Fruit fly (Drosophila melanogaster): ENCODE measurements around the gene Gr22f.

Gene Gr22f

DNA sequence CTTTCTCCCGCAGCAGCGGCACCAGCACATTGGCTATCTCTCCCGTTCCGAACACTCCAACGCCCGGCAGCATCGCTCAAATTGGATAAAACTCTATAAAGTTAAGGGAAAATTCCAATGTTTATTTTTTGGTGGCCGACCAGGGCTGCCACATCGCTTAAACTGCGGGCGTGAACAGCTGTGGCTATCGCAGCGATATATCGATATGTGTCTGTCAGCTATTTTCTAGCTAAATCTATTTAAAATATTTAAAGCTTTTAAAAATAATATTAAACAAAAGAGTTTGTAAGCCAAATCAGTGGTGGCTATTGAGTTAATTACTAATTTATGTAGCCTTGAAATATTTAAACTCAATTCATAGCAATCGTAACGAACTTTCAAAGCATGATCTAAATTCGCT, 4.3 kb downstream of the Gr22f start, which contains the start of the genes CG17712 and CG17648 (continued):
- peak; percentile 27 for TF ChIP-seq Ets97D (GFP tag; optimal IDR thresholded peaks at IDR 0.05)
- peak; percentile 44 for TF ChIP-seq Dp (GFP tag; optimal IDR thresholded peaks at IDR 0.05)
- peak; percentile 86 for TF ChIP-seq CG34224 (GFP tag; IDR thresholded peaks at IDR 0.05; ENCODE audit: partially characterized antibody)
- TF ChIP-seq al (GFP tag; IDR thresholded peaks at IDR 0.05) = 0 out of 2 replicates have a peak, but pooled peaks have one; percentile 19
- TF ChIP-seq amos (GFP tag; IDR thresholded peaks at IDR 0.05; ENCODE audit: partially characterized antibody) = peak; percentile 88
- peak; percentile 85 for TF ChIP-seq Scr (GFP tag; IDR thresholded peaks at IDR 0.05; ENCODE audit: partially characterized antibody)

DNA sequence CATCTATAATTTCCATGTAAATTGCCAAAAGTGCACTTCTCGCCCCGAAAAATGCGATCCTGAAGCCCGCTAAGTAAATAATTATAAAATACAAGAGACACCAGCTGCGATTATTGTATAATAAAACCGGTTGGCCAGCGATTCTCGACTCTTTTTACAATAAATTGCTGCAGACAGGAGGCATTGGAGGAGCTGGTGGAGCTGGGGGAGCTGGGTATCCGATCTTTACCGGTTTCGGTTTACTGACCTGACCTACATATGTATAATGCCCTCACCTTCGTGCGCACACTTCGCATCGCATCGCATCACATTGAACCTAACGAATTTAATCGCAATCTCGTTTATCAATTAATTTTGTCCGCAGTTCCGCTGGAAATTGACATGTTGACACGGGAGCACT, 7.8 kb downstream of the Gr22f start:
- no peak for TF ChIP-seq CG18619 (GFP tag; optimal IDR thresholded peaks at IDR 0.05)
- TF ChIP-seq chinmo (GFP tag; IDR thresholded peaks at IDR 0.05; ENCODE audit: partially characterized antibody) = 0 out of 4 replicates have a peak, but pooled peaks have one; percentile 59

DNA sequence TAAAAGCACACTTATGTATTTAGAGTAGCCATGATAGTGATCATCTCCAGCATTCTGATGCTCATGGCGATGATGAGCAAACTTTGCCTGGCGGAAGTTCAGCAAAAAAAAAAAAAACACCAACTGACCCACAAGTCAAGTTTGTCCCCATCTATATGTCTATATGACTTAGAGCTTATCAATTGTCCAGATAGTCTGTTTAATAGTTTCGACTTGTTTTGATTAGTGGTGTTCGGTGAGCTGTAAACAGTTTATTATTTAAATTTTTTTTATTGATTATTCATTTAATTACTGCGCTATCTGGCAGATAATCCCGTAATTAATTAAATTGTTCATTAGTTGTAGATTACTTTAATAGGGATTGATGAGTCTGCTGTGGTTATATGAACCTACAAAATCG, 12.5 kb downstream of the Gr22f start:
- TF ChIP-seq CG34376 (GFP tag; optimal IDR thresholded peaks at IDR 0.05) (peak; percentile 31), lola (GFP tag; optimal IDR thresholded peaks at IDR 0.05) (no peak), klu (GFP tag; IDR thresholded peaks at IDR 0.05) (no peak)

DNA sequence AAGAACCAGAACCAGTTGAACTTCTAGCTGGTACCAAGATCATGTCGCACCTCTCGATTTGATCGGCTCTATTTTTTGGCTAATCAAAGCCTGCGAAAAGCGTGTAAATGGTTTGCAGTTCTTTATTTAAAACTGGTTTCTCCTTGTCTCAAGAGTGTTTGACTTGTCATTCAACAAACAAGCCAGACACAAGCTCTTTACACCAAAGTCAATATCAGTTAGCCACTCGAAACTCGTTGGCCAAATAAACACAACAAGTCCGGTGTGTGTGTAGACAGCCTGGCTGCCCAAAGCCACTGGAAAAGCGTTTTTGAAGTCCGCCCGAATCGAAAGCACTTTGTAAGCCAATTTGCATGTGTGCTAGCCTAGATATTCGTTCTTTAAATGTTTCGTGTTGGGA, 16.2 kb downstream of the Gr22f start:
- TF ChIP-seq Tbp (GFP tag; optimal IDR thresholded peaks at IDR 0.05) (no peak), Rfx (GFP tag; IDR thresholded peaks at IDR 0.05) (no peak), CG9727 (GFP tag; optimal IDR thresholded peaks at IDR 0.05) (no peak), pzg (GFP tag; optimal IDR thresholded peaks at IDR 0.05) (no peak), ATbp (GFP tag; optimal IDR thresholded peaks at IDR 0.05) (peak; percentile 52), gro (GFP tag; optimal IDR thresholded peaks at IDR 0.05) (no peak), nmo (GFP tag; optimal IDR thresholded peaks at IDR 0.05) (no peak), ci (GFP tag; IDR thresholded peaks at IDR 0.05) (peak; percentile 34; the same call in 1 of the 3 replicates), Dek (tag; optimal IDR thresholded peaks at IDR 0.05) (no peak), Blimp-1 (GFP tag; optimal IDR thresholded peaks at IDR 0.05) (peak; percentile 11), CG16813 (GFP tag; IDR thresholded peaks at IDR 0.05; ENCODE audit: partially characterized antibody) (no peak), HmgZ (tag; optimal IDR thresholded peaks at IDR 0.05) (no peak), sob (GFP tag; IDR thresholded peaks at IDR 0.05) (peak; percentile 46; the same call in 1 of the 2 replicates), gcm2 (GFP tag; optimal IDR thresholded peaks at IDR 0.05) (no peak), Med (GFP tag) (peak; percentile 78), ato (GFP tag; IDR thresholded peaks at IDR 0.05; ENCODE audit: partially characterized antibody) (no peak), Ets97D (GFP tag; optimal IDR thresholded peaks at IDR 0.05) (no peak), z (GFP tag; IDR thresholded peaks at IDR 0.05) (0 out of 3 replicates have a peak, but pooled peaks have one; percentile 7), CG43689 (GFP tag; IDR thresholded peaks at IDR 0.05) (no peak; the same call in 1 of the 2 replicates), CG11560 (tag; IDR thresholded peaks at IDR 0.05) (no peak), CG17612 (GFP tag; IDR thresholded peaks at IDR 0.05) (no peak), Gsc (GFP tag; IDR thresholded peaks at IDR 0.05) (no peak), CG10209 (GFP tag; optimal IDR thresholded peaks at IDR 0.05) (peak; percentile 16), CG7745 (tag; optimal IDR thresholded peaks at IDR 0.05) (no peak), slbo (GFP tag; IDR thresholded peaks at IDR 0.05) (no peak), MTF-1 (GFP tag; optimal IDR thresholded peaks at IDR 0.05; ENCODE audit: borderline replicate concordance) (no peak), salm (tag; optimal IDR thresholded peaks at IDR 0.05) (no peak), CG11723 (GFP tag; optimal IDR thresholded peaks at IDR 0.05) (no peak), cad (GFP tag; optimal IDR thresholded peaks at IDR 0.05) (no peak), pum (GFP tag; optimal IDR thresholded peaks at IDR 0.05) (no peak), mirr (GFP tag; optimal IDR thresholded peaks at IDR 0.05) (peak; percentile 53), kni (GFP tag; optimal IDR thresholded peaks at IDR 0.05) (peak; percentile 39), CG3407 (GFP tag; optimal IDR thresholded peaks at IDR 0.05) (peak; percentile 18), CG11696 (GFP tag; IDR thresholded peaks at IDR 0.05) (0 out of 2 replicates have a peak, but pooled peaks have one; percentile 46), bsh (GFP tag; optimal IDR thresholded peaks at IDR 0.05) (peak in 1 of 2 experiments; percentile 4)
